Worm (Caenorhabditis elegans) whole organism, L3 larva: Measurements from ENCODE around the gene Y48C3A.5.

Experiments
- ZK546.5 ChIP-seq: sonication (generic microtip); optimal IDR thresholded peaks from 2 replicates; lab custom pipeline; 2017; ENCODE audit warnings: missing biosample characterization, missing genetic modification characterization
- ama-1 ChIP-seq: fragments of 150-350 bp; optimal IDR thresholded peaks from 2 replicates; lab custom pipeline; 2018
- egl-27 ChIP-seq: sonication (generic microtip); optimal IDR thresholded peaks from 4 replicates; lab custom pipeline; 2017; ENCODE audit warnings: missing biosample characterization, missing genetic modification reagents, missing genetic modification characterization
- fos-1 ChIP-seq: fragments of 150-350 bp; optimal IDR thresholded peaks from 2 replicates; lab custom pipeline; 2014; ENCODE audit warnings: missing biosample characterization, missing genetic modification characterization
- jun-1 ChIP-seq: fragments of 150-350 bp; optimal IDR thresholded peaks from 2 replicates; lab custom pipeline; 2014; ENCODE audit warnings: missing biosample characterization, missing genetic modification reagents, missing genetic modification characterization
- lin-39 ChIP-seq: fragments of 150-350 bp; optimal IDR thresholded peaks from 2 replicates; lab custom pipeline; 2018; ENCODE audit warnings: missing biosample characterization, missing genetic modification reagents, missing genetic modification characterization
- nhr-23 ChIP-seq: fragments of 150-350 bp; optimal IDR thresholded peaks from 2 replicates; lab custom pipeline; 2014; ENCODE audit warnings: missing biosample characterization, missing genetic modification reagents, missing genetic modification characterization
- nhr-28 ChIP-seq: fragments of 150-350 bp; optimal IDR thresholded peaks from 2 replicates; lab custom pipeline; 2014; ENCODE audit warnings: missing biosample characterization, missing genetic modification characterization
- tbx-2 ChIP-seq: sonication (generic microtip); optimal IDR thresholded peaks from 2 replicates; lab custom pipeline; 2016; ENCODE audit warnings: mild to moderate bottlenecking, missing genetic modification characterization, missing compliant biosample characterization
- unc-62 ChIP-seq: fragments of 150-350 bp; sonication (generic microtip); optimal IDR thresholded peaks from 4 replicates; lab custom pipeline; 2014; ENCODE audit warnings: missing biosample characterization, missing genetic modification reagents, missing genetic modification characterization
- ztf-11 ChIP-seq: fragments of 150-350 bp; optimal IDR thresholded peaks from 2 replicates; lab custom pipeline; 2014; ENCODE audit warnings: missing biosample characterization, missing genetic modification characterization

DNA sequence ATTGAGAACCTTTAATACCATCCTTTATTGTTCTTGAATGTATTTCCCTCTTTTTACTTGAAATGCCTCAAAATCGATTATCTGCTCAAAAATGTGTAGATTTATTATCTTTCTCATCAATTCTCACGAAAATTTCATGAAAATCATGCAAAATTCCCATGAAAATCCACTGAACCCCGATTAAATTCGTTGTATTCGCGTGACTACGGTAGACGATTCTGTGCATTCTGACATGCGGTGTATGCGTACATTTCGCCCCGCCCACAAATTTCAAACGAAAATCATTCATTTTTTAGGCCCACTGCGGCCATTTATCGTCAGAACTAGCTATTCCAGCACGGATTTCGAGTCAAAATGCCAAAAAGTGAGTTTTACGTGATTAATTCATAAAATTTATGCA lies 25.8 kb upstream of the Y48C3A.5 start, which contains the start of gene F15D4.5:
- TF ChIP-seq unc-62 (GFP tag; lab: Kevin White, UChicago): no peak
- no peak for TF ChIP-seq lin-39 (tag; lab: Kevin White, UChicago)
- no peak for TF ChIP-seq ZK546.5
- no peak for TF ChIP-seq ama-1 (lab: Kevin White, UChicago)
- no peak for TF ChIP-seq egl-27 (tag; lab: Kevin White, UChicago)
- TF ChIP-seq nhr-23: no peak
- TF ChIP-seq fos-1 (tag; lab: Kevin White, UChicago): no peak
- no peak for TF ChIP-seq tbx-2 (tag; lab: Kevin White, UChicago)
- no peak for TF ChIP-seq jun-1 (tag; lab: Kevin White, UChicago)
- TF ChIP-seq nhr-28: no peak
- no peak for TF ChIP-seq ztf-11
